Fruit fly (Drosophila melanogaster) whole organism: ENCODE results near the gene CG40228.
A peak's percentile ranks its signal among the peaks of the same experiment; 100 is the strongest.

Experiments used
- CG8478 ChIP-seq: fragments of >200 bp; optimal IDR thresholded peaks from 2 replicates; lab custom pipeline; 2018; ENCODE audit warnings: inconsistent platforms
- Dll ChIP-seq: fragments of >200 bp; optimal IDR thresholded peaks from 2 replicates; lab custom pipeline; 2017
- EcR ChIP-seq, 2 experiments: fragments of >200 bp; optimal IDR thresholded peaks; 2 replicates each; lab custom pipeline; 2017; ENCODE audit warnings: missing biosample characterization in 2 of 2, missing genetic modification characterization in 2 of 2, missing genetic modification reagents in 2 of 2
- pan ChIP-seq: fragments of >200 bp; optimal IDR thresholded peaks from 2 replicates; lab custom pipeline; 2017
- psq ChIP-seq: fragments of >200 bp; optimal IDR thresholded peaks from 2 replicates; lab custom pipeline; 2017
- usp ChIP-seq: fragments of >200 bp; optimal IDR thresholded peaks from 2 replicates; lab custom pipeline; 2017; ENCODE audit warnings: missing biosample characterization, missing genetic modification characterization, mixed read lengths

CG40228 gene

DNA sequence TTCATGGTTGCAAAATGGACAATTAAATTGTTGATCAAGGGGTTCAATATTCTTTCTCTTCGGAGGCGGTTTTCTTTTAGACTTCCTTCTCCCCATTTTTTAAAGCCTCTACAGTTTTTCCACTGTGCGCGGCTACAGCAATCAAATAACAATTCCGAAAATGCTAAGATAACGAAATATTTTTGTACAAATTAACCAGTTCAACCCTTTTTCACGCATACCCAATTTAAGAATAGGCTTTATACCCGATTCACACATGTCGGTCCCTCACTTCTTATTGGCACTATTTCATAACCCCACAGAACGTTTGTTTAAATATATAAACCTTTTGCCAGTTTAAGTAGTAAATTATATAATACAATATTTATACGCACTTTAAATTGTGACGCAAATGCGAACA lies at the start of gene CG40228:
CG40228 (minus strand) TSS at position 163 of the 400 bp plus-strand sequence.
- no peak for TF ChIP-seq Dll
- no peak for TF ChIP-seq pan (lab: Kevin White, UChicago)
- TF ChIP-seq usp, result no peak
- no peak for TF ChIP-seq CG8478 (lab: Kevin White, UChicago)
- TF ChIP-seq EcR (GFP tag; optimal IDR thresholded peaks at IDR 0.05; lab: Kevin White, UChicago), result no peak
- no peak for TF ChIP-seq psq (lab: Kevin White, UChicago)

DNA sequence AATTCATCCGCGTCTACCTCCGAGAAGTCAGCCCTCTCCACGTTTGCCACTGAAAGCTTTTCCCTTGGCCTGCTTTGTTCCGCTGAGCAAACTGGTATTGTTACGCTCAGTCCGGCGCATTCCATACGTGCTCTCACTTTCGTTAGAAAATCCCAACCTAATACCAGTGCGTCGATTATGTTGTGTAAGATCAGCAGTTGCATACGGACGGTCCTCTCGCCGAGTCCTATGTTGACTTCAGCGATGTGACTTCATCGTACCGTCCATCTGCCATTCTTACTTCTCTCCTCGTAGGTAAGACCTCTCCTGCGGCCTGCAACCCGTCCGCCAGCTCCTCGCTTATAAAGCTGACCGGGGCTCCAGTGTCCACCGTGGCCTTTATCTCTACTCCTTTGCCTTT lies 10.1 kb upstream of the CG40228 start:
- no peak for TF ChIP-seq pan (lab: Kevin White, UChicago)
- TF ChIP-seq CG8478 (lab: Kevin White, UChicago), result no peak
- TF ChIP-seq Dll, result no peak
- no peak for TF ChIP-seq psq (lab: Kevin White, UChicago)
- no peak for TF ChIP-seq EcR (GFP tag; optimal IDR thresholded peaks at IDR 0.05; lab: Kevin White, UChicago)
- no peak for TF ChIP-seq usp

DNA sequence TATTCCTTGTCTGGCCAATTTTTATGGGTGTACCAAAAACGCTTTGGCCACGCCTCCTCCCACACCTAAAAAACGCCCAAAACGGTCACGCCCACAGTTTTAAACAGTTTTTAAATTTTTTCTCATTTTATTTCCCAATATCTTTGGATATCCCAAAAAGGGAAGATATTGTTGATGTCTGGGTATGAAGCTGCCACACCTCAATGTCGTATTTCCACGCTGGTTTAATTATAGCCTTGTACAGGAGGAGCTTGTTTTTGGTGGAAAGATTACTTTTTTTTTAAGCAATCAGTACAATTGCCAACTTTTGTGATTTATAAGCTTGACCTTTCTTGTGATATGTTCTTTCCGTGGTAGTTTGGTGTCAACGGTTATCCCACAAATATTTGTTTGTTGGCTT lies 3.0 kb upstream of the CG40228 start:
- TF ChIP-seq psq (lab: Kevin White, UChicago) (no peak), EcR (GFP tag; optimal IDR thresholded peaks at IDR 0.05; lab: Kevin White, UChicago) (no peak), Dll (no peak), CG8478 (lab: Kevin White, UChicago) (no peak), usp (no peak), pan (lab: Kevin White, UChicago) (no peak)

DNA sequence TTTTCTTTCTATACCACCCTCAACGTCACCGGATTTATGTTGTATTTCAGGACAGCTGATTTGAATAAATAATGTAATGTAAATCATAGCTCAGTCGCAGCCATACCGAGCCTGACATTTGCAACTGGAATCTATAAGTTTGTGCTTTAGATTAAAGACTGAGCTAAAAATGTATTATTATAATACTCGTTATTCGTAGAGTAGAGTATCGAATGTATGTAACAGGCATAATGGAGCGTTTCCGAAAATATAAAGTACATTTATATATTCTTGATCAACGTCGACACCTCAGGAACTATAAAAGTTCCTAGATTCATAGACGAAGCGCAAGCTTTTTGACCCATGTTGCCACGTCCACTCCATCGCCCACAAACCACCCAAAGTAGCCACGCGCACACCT lies 1.3 kb upstream of the CG40228 start:
- TF ChIP-seq Dll, result no peak
- no peak for TF ChIP-seq pan (lab: Kevin White, UChicago)
- no peak for TF ChIP-seq psq (lab: Kevin White, UChicago)
- TF ChIP-seq EcR (GFP tag; optimal IDR thresholded peaks at IDR 0.05; lab: Kevin White, UChicago), result no peak
- TF ChIP-seq usp, result no peak
- no peak for TF ChIP-seq CG8478 (lab: Kevin White, UChicago)

dm6 chr3L:27069128-27069527 lies 14.6 kb downstream of the CG40228 start:
- peak; percentile 51 for TF ChIP-seq pan (lab: Kevin White, UChicago)
